Fruit fly (Drosophila melanogaster) whole organism, embryonic: ENCODE data around the gene CG46309.

Source experiments
- BEAF-32 ChIP-seq: fragments of 200-800 bp; sonication (Bioruptor generic); optimal IDR thresholded peaks from 3 replicates; lab custom pipeline; 2017; ENCODE audit warnings: missing biosample characterization, missing genetic modification characterization, mild to moderate bottlenecking, moderate library complexity, missing genetic modification reagents
- C15 ChIP-seq: fragments of 200-800 bp; sonication (Bioruptor generic); IDR thresholded peaks from 3 replicates; pipeline ENCODE4 v1.3.6; 2022; ENCODE audit warnings: missing biosample characterization, missing genetic modification characterization
- CG10267 ChIP-seq: fragments of 200-800 bp; sonication (Bioruptor generic); optimal IDR thresholded peaks from 2 replicates; lab custom pipeline; 2018; ENCODE audit warnings: missing biosample characterization, mild to moderate bottlenecking, missing genetic modification characterization, moderate library complexity
- CG10366 ChIP-seq: fragments of 200-800 bp; sonication (Bioruptor generic); IDR thresholded peaks from 2 replicates; pipeline ENCODE4 v1.3.6; 2022; ENCODE audit warnings: missing biosample characterization, missing genetic modification characterization
- CG10959 ChIP-seq: fragments of 200-800 bp; sonication (Bioruptor generic); IDR thresholded peaks from 2 replicates; pipeline ENCODE4 v1.3.6; 2022; ENCODE audit warnings: missing biosample characterization, missing genetic modification characterization
- CG10979 ChIP-seq: fragments of 200-800 bp; sonication (Bioruptor generic); optimal IDR thresholded peaks from 2 replicates; lab custom pipeline; 2018; ENCODE audit warnings: missing biosample characterization, mild to moderate bottlenecking, missing genetic modification characterization, moderate library complexity
- CG11456 ChIP-seq: fragments of 200-800 bp; sonication (Bioruptor generic); IDR thresholded peaks from 3 replicates; pipeline ENCODE4 v1.3.6; 2022; ENCODE audit warnings: missing biosample characterization, missing genetic modification characterization
- CG11504 ChIP-seq: fragments of 200-800 bp; sonication (Bioruptor generic); optimal IDR thresholded peaks from 3 replicates; lab custom pipeline; 2019; ENCODE audit warnings: missing biosample characterization, mild to moderate bottlenecking, missing genetic modification characterization, moderate library complexity
- CG13296 ChIP-seq: fragments of 200-800 bp; sonication (Bioruptor generic); optimal IDR thresholded peaks from 3 replicates; lab custom pipeline; 2018; ENCODE audit warnings: missing biosample characterization, mild to moderate bottlenecking, missing genetic modification characterization
- CG14710 ChIP-seq: fragments of 200-800 bp; sonication (Bioruptor generic); optimal IDR thresholded peaks from 3 replicates; lab custom pipeline; 2019; ENCODE audit warnings: missing biosample characterization, mild to moderate bottlenecking, missing genetic modification characterization, moderate library complexity
- CG17186 ChIP-seq: fragments of 200-800 bp; sonication (Bioruptor generic); optimal IDR thresholded peaks from 3 replicates; lab custom pipeline; 2017; ENCODE audit warnings: missing biosample characterization, missing genetic modification reagents, missing genetic modification characterization
- CG17359 ChIP-seq: fragments of 200-800 bp; sonication (Bioruptor generic); optimal IDR thresholded peaks from 3 replicates; lab custom pipeline; 2018; ENCODE audit warnings: missing biosample characterization, mild to moderate bottlenecking, missing genetic modification characterization, moderate library complexity
- CG17385 ChIP-seq: fragments of 200-800 bp; sonication (Bioruptor generic); optimal IDR thresholded peaks from 3 replicates; lab custom pipeline; 2018; ENCODE audit warnings: missing biosample characterization, mild to moderate bottlenecking, missing genetic modification characterization
- CG17829 ChIP-seq: fragments of 200-800 bp; optimal IDR thresholded peaks from 2 replicates; lab custom pipeline; 2019; ENCODE audit warnings: missing biosample characterization, mild to moderate bottlenecking, missing genetic modification characterization, moderate library complexity
- CG2120 ChIP-seq: fragments of 200-800 bp; sonication (Bioruptor generic); optimal IDR thresholded peaks from 3 replicates; lab custom pipeline; 2016; ENCODE audit warnings: missing biosample characterization, missing genetic modification characterization
- CG30431 ChIP-seq: fragments of 200-800 bp; sonication (Bioruptor generic); optimal IDR thresholded peaks from 2 replicates; lab custom pipeline; 2017; ENCODE audit warnings: missing biosample characterization, missing genetic modification characterization
- CG31224 ChIP-seq: fragments of 200-800 bp; sonication (Bioruptor generic); IDR thresholded peaks from 2 replicates; pipeline ENCODE4 v1.3.6; 2022; ENCODE audit warnings: missing biosample characterization, missing genetic modification characterization
- CG4854 ChIP-seq: fragments of 200-800 bp; sonication (Bioruptor generic); optimal IDR thresholded peaks from 2 replicates; lab custom pipeline; 2016; ENCODE audit warnings: missing biosample characterization, missing genetic modification characterization, inconsistent platforms
- CG6765 ChIP-seq: fragments of 200-800 bp; sonication (Bioruptor generic); optimal IDR thresholded peaks from 3 replicates; lab custom pipeline; 2017; ENCODE audit warnings: missing biosample characterization, mild to moderate bottlenecking, missing genetic modification characterization
- CG9727 ChIP-seq: fragments of 200-800 bp; sonication (Bioruptor generic); optimal IDR thresholded peaks from 3 replicates; lab custom pipeline; 2017; ENCODE audit warnings: missing biosample characterization, mild to moderate bottlenecking, missing genetic modification characterization
- CG9817 ChIP-seq: fragments of 200-800 bp; sonication (Bioruptor generic); optimal IDR thresholded peaks from 2 replicates; lab custom pipeline; 2018; ENCODE audit warnings: missing biosample characterization, mild to moderate bottlenecking, missing genetic modification characterization, moderate library complexity
- Dbx ChIP-seq: fragments of 200-800 bp; sonication (Bioruptor generic); IDR thresholded peaks from 3 replicates; pipeline ENCODE4 v1.3.6; 2022; ENCODE audit warnings: missing biosample characterization, missing genetic modification characterization
- Dip2 ChIP-seq: fragments of 200-800 bp; sonication (Bioruptor generic); IDR thresholded peaks from 2 replicates; pipeline ENCODE4 v1.3.6; 2022; ENCODE audit warnings: missing biosample characterization, missing genetic modification characterization
- HLH54F ChIP-seq: fragments of 200-800 bp; sonication (Bioruptor generic); optimal IDR thresholded peaks from 3 replicates; lab custom pipeline; 2016; ENCODE audit warnings: missing biosample characterization, missing genetic modification characterization
- Hmr ChIP-seq: fragments of 200-800 bp; sonication (Bioruptor generic); optimal IDR thresholded peaks from 3 replicates; lab custom pipeline; 2017; ENCODE audit warnings: mild to moderate bottlenecking, missing biosample characterization, missing genetic modification reagents, missing genetic modification characterization
- Lim3 ChIP-seq: fragments of 200-800 bp; sonication (Bioruptor generic); IDR thresholded peaks from 2 replicates; pipeline ENCODE4 v1.3.6; 2022; ENCODE audit warnings: missing biosample characterization, missing genetic modification characterization
- Pdp1 ChIP-seq, 2 experiments: fragments of 200-800 bp; sonication (Bioruptor generic); optimal IDR thresholded peaks; 3 replicates each; lab custom pipeline; 2016; ENCODE audit warnings: missing biosample characterization in 2 of 2, missing genetic modification characterization in 2 of 2, mild to moderate bottlenecking in 1 of 2, moderate library complexity in 1 of 2
- Six4 ChIP-seq: fragments of 200-800 bp; sonication (Bioruptor generic); optimal IDR thresholded peaks from 2 replicates; lab custom pipeline; 2016; ENCODE audit warnings: missing biosample characterization, missing genetic modification characterization
- Sox100B ChIP-seq: fragments of 200-800 bp; sonication (Bioruptor generic); optimal IDR thresholded peaks from 3 replicates; lab custom pipeline; 2018; ENCODE audit warnings: missing biosample characterization, mild to moderate bottlenecking, missing genetic modification characterization
- Ssrp ChIP-seq: fragments of 200-800 bp; sonication (Bioruptor generic); optimal IDR thresholded peaks from 2 replicates; lab custom pipeline; 2018; ENCODE audit warnings: missing biosample characterization, mild to moderate bottlenecking, missing genetic modification characterization, moderate library complexity
- YL-1 ChIP-seq: fragments of 200-800 bp; sonication (Bioruptor generic); optimal IDR thresholded peaks from 3 replicates; lab custom pipeline; 2017; ENCODE audit warnings: missing biosample characterization, mild to moderate bottlenecking, missing genetic modification characterization
- bab2 ChIP-seq: fragments of 200-800 bp; sonication (Bioruptor generic); optimal IDR thresholded peaks from 2 replicates; lab custom pipeline; 2016; ENCODE audit warnings: missing biosample characterization, missing genetic modification characterization
- bsh ChIP-seq, 2 experiments: fragments of 200-800 bp; sonication (Bioruptor generic); optimal IDR thresholded peaks; 2 replicates each; lab custom pipeline; 2017 to 2018; ENCODE audit warnings: mild to moderate bottlenecking in 2 of 2, missing biosample characterization in 2 of 2, missing genetic modification characterization in 2 of 2, moderate library complexity in 1 of 2
- crol ChIP-seq: fragments of 200-800 bp; sonication (Bioruptor generic); IDR thresholded peaks from 2 replicates; pipeline ENCODE4 v1.3.6; 2022; ENCODE audit warnings: missing biosample characterization, missing genetic modification characterization
- exex ChIP-seq: fragments of 200-800 bp; sonication (Bioruptor generic); optimal IDR thresholded peaks from 4 replicates; lab custom pipeline; 2018; ENCODE audit warnings: missing biosample characterization, mild to moderate bottlenecking, missing genetic modification characterization, moderate library complexity
- fd102C ChIP-seq: fragments of 200-800 bp; sonication (Bioruptor generic); optimal IDR thresholded peaks from 2 replicates; lab custom pipeline; 2018; ENCODE audit warnings: missing biosample characterization, mild to moderate bottlenecking, missing genetic modification characterization, moderate library complexity
- ftz-f1 ChIP-seq: fragments of 200-800 bp; sonication (Bioruptor generic); optimal IDR thresholded peaks from 2 replicates; lab custom pipeline; 2016; ENCODE audit warnings: missing biosample characterization, missing genetic modification characterization
- hkb ChIP-seq, 2 experiments: fragments of 200-800 bp in 1 of 2; fragments of >200 bp in 1 of 2; sonication (Bioruptor generic) in 1 of 2; IDR thresholded peaks in 1 of 2; optimal IDR thresholded peaks in 1 of 2; 2 replicates each; pipeline versions ENCODE4 v1.3.6 to Lab custom; 2017 to 2022; ENCODE audit warnings: missing biosample characterization in 1 of 2, missing genetic modification characterization in 1 of 2
- lilli ChIP-seq: fragments of 200-800 bp; sonication (Bioruptor generic); optimal IDR thresholded peaks from 3 replicates; lab custom pipeline; 2016; ENCODE audit warnings: missing biosample characterization, missing genetic modification characterization
- lmd ChIP-seq: fragments of 200-800 bp; sonication (Bioruptor generic); IDR thresholded peaks from 2 replicates; pipeline ENCODE4 v1.3.6; 2022; ENCODE audit warnings: missing biosample characterization, missing genetic modification characterization
- nerfin-1 ChIP-seq: fragments of 200-800 bp; sonication (Bioruptor generic); optimal IDR thresholded peaks from 3 replicates; lab custom pipeline; 2019; ENCODE audit warnings: missing biosample characterization, mild to moderate bottlenecking, missing genetic modification characterization, moderate library complexity
- otp ChIP-seq: fragments of 200-800 bp; sonication (Bioruptor generic); IDR thresholded peaks from 3 replicates; pipeline ENCODE4, ENCODE4 v1.3.6; 2022; ENCODE audit warnings: missing biosample characterization, missing genetic modification characterization
- pzg ChIP-seq: fragments of 200-800 bp; sonication (Bioruptor generic); optimal IDR thresholded peaks from 3 replicates; lab custom pipeline; 2018; ENCODE audit warnings: missing biosample characterization, mild to moderate bottlenecking, missing genetic modification characterization, moderate library complexity
- sim ChIP-seq: fragments of 200-800 bp; sonication (Bioruptor generic); IDR thresholded peaks from 2 replicates; pipeline ENCODE4 v1.3.6; 2022; ENCODE audit warnings: missing biosample characterization, missing genetic modification characterization
- sna ChIP-seq: fragments of 200-800 bp; sonication (Bioruptor generic); IDR thresholded peaks from 2 replicates; pipeline ENCODE4 v1.3.6; 2022; ENCODE audit warnings: missing biosample characterization, missing genetic modification characterization; ENCODE audit not compliant: partially characterized antibody
- sob ChIP-seq: fragments of 200-800 bp; sonication (Bioruptor generic); IDR thresholded peaks from 2 replicates; pipeline ENCODE4 v1.3.6; 2022; ENCODE audit warnings: missing biosample characterization, missing genetic modification characterization
- sug ChIP-seq: fragments of 200-800 bp; optimal IDR thresholded peaks from 2 replicates; lab custom pipeline; 2019; ENCODE audit warnings: missing biosample characterization, mild to moderate bottlenecking, missing genetic modification characterization, moderate library complexity
- unpg ChIP-seq: fragments of 200-800 bp; sonication (Bioruptor generic); optimal IDR thresholded peaks from 3 replicates; lab custom pipeline; 2018; ENCODE audit warnings: missing biosample characterization, mild to moderate bottlenecking, missing genetic modification characterization, moderate library complexity
- zen2 ChIP-seq: fragments of 200-800 bp; sonication (Bioruptor generic); IDR thresholded peaks from 3 replicates; pipeline ENCODE4 v1.3.6; 2022; ENCODE audit warnings: missing biosample characterization, missing genetic modification characterization; ENCODE audit not compliant: partially characterized antibody

CG46309 gene

DNA sequence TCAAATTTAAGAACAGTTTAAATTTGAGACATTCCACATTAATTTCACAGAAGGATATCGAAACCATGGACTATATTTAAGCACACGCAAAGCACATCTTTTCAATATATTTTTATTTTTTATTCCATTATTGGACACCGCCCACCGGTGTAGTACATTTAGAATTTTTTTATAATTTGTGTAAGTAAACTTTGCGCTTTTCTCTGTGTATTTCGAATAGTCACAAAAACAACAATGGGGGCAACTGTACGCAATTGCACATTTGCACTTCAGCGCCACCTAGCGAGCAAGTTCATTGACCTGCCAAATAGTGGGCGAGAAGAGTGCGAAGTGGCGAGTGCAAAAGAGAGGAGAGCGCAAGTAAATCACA lies 24.2 kb upstream of the CG46309 start:
- TF ChIP-seq CG9727 (GFP tag; lab: Kevin White, UChicago): peak; percentile 63
- TF ChIP-seq CG11456: 0 out of 3 replicates have a peak, but pooled peaks have one; percentile 18
- peak; percentile 64 for TF ChIP-seq CG11504 (tag; lab: Kevin White, UChicago)
- TF ChIP-seq CG4854 (GFP tag; lab: Kevin White, UChicago): peak; percentile 33
- peak; percentile 46 for TF ChIP-seq Sox100B (GFP tag; lab: Kevin White, UChicago)
- no peak for TF ChIP-seq pzg
- TF ChIP-seq CG2120 (GFP tag; lab: Kevin White, UChicago): peak; percentile 72
- peak; percentile 45 for TF ChIP-seq lilli (GFP tag; lab: Kevin White, UChicago)
- peak; percentile 40; the same call in 1 of the 2 replicates for TF ChIP-seq sob
- no peak for TF ChIP-seq nerfin-1 (tag; lab: Kevin White, UChicago)
- TF ChIP-seq Pdp1 (GFP tag; optimal IDR thresholded peaks at IDR 0.05; lab: Kevin White, UChicago): peak in 1 of 2 experiments; percentile 24
- TF ChIP-seq exex (tag; lab: Kevin White, UChicago): peak; percentile 4
- peak; percentile 36 for TF ChIP-seq CG9817 (tag; lab: Kevin White, UChicago)
- TF ChIP-seq CG17385: peak; percentile 43
- peak; percentile 35 for TF ChIP-seq CG10366
- no peak for TF ChIP-seq CG31224 (GFP tag; lab: Robert Waterston, UW)
- TF ChIP-seq unpg: peak; percentile 55
- peak; percentile 16 for TF ChIP-seq bab2 (GFP tag; lab: Kevin White, UChicago)
- no peak for TF ChIP-seq CG17186 (GFP tag; lab: Kevin White, UChicago)
- peak; percentile 44 for TF ChIP-seq CG10979 (tag; lab: Kevin White, UChicago)
- no peak for TF ChIP-seq CG10959 (GFP tag; lab: Robert Waterston, UW)
- TF ChIP-seq sug: no peak
- TF ChIP-seq otp (GFP tag; lab: Robert Waterston, UW): no peak
- TF ChIP-seq lmd (GFP tag; lab: Robert Waterston, UW): peak; percentile 51
- TF ChIP-seq HLH54F (GFP tag; lab: Kevin White, UChicago): peak; percentile 30
- no peak for TF ChIP-seq Six4 (GFP tag; lab: Kevin White, UChicago)
- no peak for TF ChIP-seq C15 (GFP tag; lab: Robert Waterston, UW)
- TF ChIP-seq CG14710 (tag; lab: Kevin White, UChicago): peak; percentile 11
- TF ChIP-seq CG10267 (tag; lab: Kevin White, UChicago): peak; percentile 36
- peak; percentile 48 for TF ChIP-seq CG17359 (tag; lab: Kevin White, UChicago)
- no peak for TF ChIP-seq Dip2 (GFP tag; lab: Robert Waterston, UW)
- TF ChIP-seq hkb (optimal IDR thresholded peaks at IDR 0.05; lab: Kevin White, UChicago): no peak
- peak; percentile 36; the same call in 1 of the 2 replicates for TF ChIP-seq hkb (GFP tag; IDR thresholded peaks at IDR 0.05; lab: Robert Waterston, UW)
- TF ChIP-seq zen2 (GFP tag; lab: Robert Waterston, UW): no peak
- TF ChIP-seq CG13296 (GFP tag; lab: Kevin White, UChicago): peak; percentile 29
- peak; percentile 15 for TF ChIP-seq YL-1 (GFP tag; lab: Kevin White, UChicago)
- TF ChIP-seq CG6765 (GFP tag; lab: Kevin White, UChicago): peak; percentile 27
- TF ChIP-seq CG30431 (GFP tag; lab: Kevin White, UChicago): peak; percentile 28
- TF ChIP-seq Dbx: peak; percentile 44; the same call in 1 of the 3 replicates
- 0 out of 2 replicates have a peak, but pooled peaks have one; percentile 36 for TF ChIP-seq crol (GFP tag; lab: Robert Waterston, UW)
- no peak for TF ChIP-seq sna (GFP tag; lab: Robert Waterston, UW)
- no peak for TF ChIP-seq Lim3 (GFP tag; lab: Robert Waterston, UW)
- no peak for TF ChIP-seq ftz-f1 (GFP tag; lab: Kevin White, UChicago)
- TF ChIP-seq fd102C (GFP tag; lab: Kevin White, UChicago): no peak
- peak; percentile 4 for TF ChIP-seq CG17829 (tag; lab: Kevin White, UChicago)
- TF ChIP-seq sim (GFP tag; lab: Robert Waterston, UW): no peak
- TF ChIP-seq bsh (GFP tag; optimal IDR thresholded peaks at IDR 0.05; lab: Kevin White, UChicago): peak in 1 of 2 experiments; percentile 41
- TF ChIP-seq BEAF-32: no peak
- TF ChIP-seq Hmr (GFP tag; lab: Kevin White, UChicago): peak; percentile 75
- TF ChIP-seq Ssrp: peak; percentile 49
